Worm (Caenorhabditis elegans) whole organism, late embryonic: Measurements from ENCODE around the gene ZK105.11.

Source experiments
- C38D4.7 ChIP-seq: fragments of 200-800 bp; sonication (Bioruptor generic); optimal IDR thresholded peaks from 2 replicates; lab custom pipeline; 2018; ENCODE audit warnings: mild to moderate bottlenecking, missing genetic modification characterization, moderate library complexity, missing compliant biosample characterization
- F13H6.1 ChIP-seq: sonication (generic microtip); optimal IDR thresholded peaks from 2 replicates; lab custom pipeline; 2016; ENCODE audit warnings: missing genetic modification characterization, missing compliant biosample characterization
- K02D7.2 ChIP-seq: sonication (generic microtip); optimal IDR thresholded peaks from 2 replicates; lab custom pipeline; 2017; ENCODE audit warnings: mild to moderate bottlenecking, missing genetic modification characterization, missing compliant biosample characterization
- K09A11.1 ChIP-seq: sonication (generic microtip); optimal IDR thresholded peaks from 2 replicates; lab custom pipeline; 2017; ENCODE audit warnings: antibody characterized with exemption, mild to moderate bottlenecking, missing genetic modification characterization, missing compliant biosample characterization; ENCODE audit not compliant: insufficient read depth
- Y22D7AL.16 ChIP-seq: sonication (generic microtip); optimal IDR thresholded peaks from 2 replicates; lab custom pipeline; 2016; ENCODE audit warnings: missing genetic modification characterization, missing compliant biosample characterization
- ahr-1 ChIP-seq: sonication (generic microtip); optimal IDR thresholded peaks from 2 replicates; lab custom pipeline; 2016; ENCODE audit warnings: missing genetic modification characterization, missing compliant biosample characterization
- ama-1 ChIP-seq: fragments of 150-350 bp; optimal IDR thresholded peaks from 2 replicates; lab custom pipeline; 2014
- ceh-18 ChIP-seq: sonication (generic microtip); optimal IDR thresholded peaks from 2 replicates; lab custom pipeline; 2016; ENCODE audit warnings: missing genetic modification characterization, missing compliant biosample characterization
- ceh-22 ChIP-seq: sonication (generic microtip); optimal IDR thresholded peaks from 2 replicates; lab custom pipeline; 2017; ENCODE audit warnings: missing biosample characterization, missing genetic modification characterization
- ceh-31 ChIP-seq: sonication (generic microtip); optimal IDR thresholded peaks from 2 replicates; lab custom pipeline; 2016; ENCODE audit warnings: missing genetic modification characterization, missing compliant biosample characterization
- ceh-45 ChIP-seq: fragments of 200-800 bp; sonication (Bioruptor generic); IDR thresholded peaks from 2 replicates; pipeline ENCODE4 v1.3.6; 2022; ENCODE audit warnings: missing genetic modification reagents, missing genetic modification characterization, missing compliant biosample characterization
- ceh-9 ChIP-seq: sonication (generic microtip); optimal IDR thresholded peaks from 2 replicates; lab custom pipeline; 2016; ENCODE audit warnings: mild to moderate bottlenecking, missing genetic modification characterization, inconsistent platforms, missing compliant biosample characterization
- che-1 ChIP-seq: sonication (generic microtip); optimal IDR thresholded peaks from 2 replicates; lab custom pipeline; 2016; ENCODE audit warnings: mild to moderate bottlenecking, missing genetic modification characterization, missing compliant biosample characterization
- dve-1 ChIP-seq: sonication (generic microtip); optimal IDR thresholded peaks from 2 replicates; lab custom pipeline; 2017; ENCODE audit warnings: antibody characterized with exemption, mild to moderate bottlenecking, missing genetic modification characterization, missing compliant biosample characterization
- ets-4 ChIP-seq: sonication (generic microtip); optimal IDR thresholded peaks from 2 replicates; lab custom pipeline; 2016; ENCODE audit warnings: missing genetic modification characterization, missing compliant biosample characterization
- eyg-1 ChIP-seq: sonication (generic microtip); optimal IDR thresholded peaks from 2 replicates; lab custom pipeline; 2016; ENCODE audit warnings: missing genotype, missing genetic modification characterization, missing compliant biosample characterization
- fax-1 ChIP-seq: sonication (generic microtip); optimal IDR thresholded peaks from 2 replicates; lab custom pipeline; 2016; ENCODE audit warnings: missing genotype, missing genetic modification characterization, missing compliant biosample characterization
- fkh-10 ChIP-seq: fragments of 150-350 bp; optimal IDR thresholded peaks from 2 replicates; lab custom pipeline; 2014; ENCODE audit warnings: missing biosample characterization, missing genetic modification reagents, missing genetic modification characterization
- hlh-13 ChIP-seq: fragments of 200-800 bp; sonication (Bioruptor generic); optimal IDR thresholded peaks from 2 replicates; lab custom pipeline; 2018; ENCODE audit warnings: mild to moderate bottlenecking, missing genetic modification characterization, missing compliant biosample characterization
- lim-6 ChIP-seq: sonication (generic microtip); optimal IDR thresholded peaks from 2 replicates; lab custom pipeline; 2016; ENCODE audit warnings: missing genetic modification characterization, missing compliant biosample characterization
- lin-11 ChIP-seq: fragments of 200-800 bp; sonication (Bioruptor generic); optimal IDR thresholded peaks from 2 replicates; lab custom pipeline; 2018; ENCODE audit warnings: mild to moderate bottlenecking, missing genetic modification characterization, missing compliant biosample characterization
- madf-2 ChIP-seq: sonication (generic microtip); optimal IDR thresholded peaks from 2 replicates; lab custom pipeline; 2017; ENCODE audit warnings: missing genetic modification characterization, missing compliant biosample characterization
- nhr-232 ChIP-seq: sonication (generic microtip); optimal IDR thresholded peaks from 2 replicates; lab custom pipeline; 2016; ENCODE audit warnings: missing genetic modification characterization, missing compliant biosample characterization
- pat-9 ChIP-seq: fragments of 200-800 bp; sonication (Bioruptor generic); optimal IDR thresholded peaks from 2 replicates; lab custom pipeline; 2018; ENCODE audit warnings: mild to moderate bottlenecking, missing genetic modification characterization, moderate library complexity, missing compliant biosample characterization
- pha-4 ChIP-seq: fragments of 150-350 bp; optimal IDR thresholded peaks from 2 replicates; lab custom pipeline; 2018; ENCODE audit warnings: missing biosample characterization, missing genetic modification reagents, missing genetic modification characterization
- rnt-1 ChIP-seq: sonication (generic microtip); optimal IDR thresholded peaks from 2 replicates; lab custom pipeline; 2016; ENCODE audit warnings: missing genetic modification characterization, missing compliant biosample characterization
- sox-4 ChIP-seq: sonication (generic microtip); optimal IDR thresholded peaks from 2 replicates; lab custom pipeline; 2017; ENCODE audit warnings: mild to moderate bottlenecking, missing genetic modification characterization, inconsistent platforms, missing compliant biosample characterization
- tbx-2 ChIP-seq: sonication (generic microtip); optimal IDR thresholded peaks from 2 replicates; lab custom pipeline; 2016; ENCODE audit warnings: missing genetic modification characterization, missing compliant biosample characterization
- tbx-7 ChIP-seq: sonication (generic microtip); optimal IDR thresholded peaks from 2 replicates; lab custom pipeline; 2016; ENCODE audit warnings: missing genotype, missing genetic modification characterization, missing compliant biosample characterization
- ttx-3 ChIP-seq: sonication (generic microtip); optimal IDR thresholded peaks from 2 replicates; lab custom pipeline; 2016; ENCODE audit warnings: missing genetic modification reagents, missing genetic modification characterization, missing compliant biosample characterization
- unc-42 ChIP-seq: sonication (generic microtip); optimal IDR thresholded peaks from 2 replicates; lab custom pipeline; 2016; ENCODE audit warnings: missing genotype, missing genetic modification characterization, missing compliant biosample characterization
- unc-55 ChIP-seq: sonication (generic microtip); optimal IDR thresholded peaks from 2 replicates; lab custom pipeline; 2017; ENCODE audit warnings: missing biosample characterization, missing genetic modification reagents, missing genetic modification characterization
- zip-5 ChIP-seq: sonication (generic microtip); optimal IDR thresholded peaks from 2 replicates; lab custom pipeline; 2016; ENCODE audit warnings: missing genetic modification characterization, missing compliant biosample characterization

Gene ZK105.11

ce11 chrV:7726202-7726601 lies 17.8 kb upstream of the ZK105.11 start:
- no peak for TF ChIP-seq nhr-232 (tag; lab: Kevin White, UChicago)
- no peak for TF ChIP-seq che-1 (tag; lab: Kevin White, UChicago)
- no peak for TF ChIP-seq fkh-10 (GFP tag; lab: Kevin White, UChicago)

- peak; percentile 18 for TF ChIP-seq unc-42 (tag; lab: Kevin White, UChicago)
- no peak for TF ChIP-seq Y22D7AL.16 (tag; lab: Kevin White, UChicago)
Measured at ce11 chrV:7723967-7724544, 15.6 kb upstream of the ZK105.11 start, which contains the start of the genes ZK105.6 and ZK105.8. TSS of gene ZK105.6 (minus strand) at chrV:7724067. TSS of gene ZK105.8 (plus strand) at chrV:7724494.

ce11 chrV:7721945-7722344 lies 13.5 kb upstream of the ZK105.11 start, which contains the start of gene ZK105.14:
TSS of gene ZK105.14 (minus strand) at chrV:7722045.
- TF ChIP-seq hlh-13 (GFP tag; lab: Kevin White, UChicago) (no peak), ceh-9 (no peak), eyg-1 (tag; lab: Kevin White, UChicago) (no peak), tbx-7 (no peak), fax-1 (tag; lab: Kevin White, UChicago) (no peak), ahr-1 (tag; lab: Kevin White, UChicago) (no peak), lin-11 (tag; lab: Kevin White, UChicago) (no peak), tbx-2 (tag; lab: Kevin White, UChicago) (no peak), pat-9 (tag; lab: Kevin White, UChicago) (no peak), zip-5 (tag; lab: Kevin White, UChicago) (no peak), ets-4 (no peak), ceh-31 (tag; lab: Kevin White, UChicago) (no peak), unc-55 (no peak), K09A11.1 (no peak), sox-4 (tag; lab: Kevin White, UChicago) (no peak), lim-6 (no peak), madf-2 (tag; lab: Kevin White, UChicago) (no peak), pha-4 (tag; lab: Kevin White, UChicago) (no peak)

DNA sequence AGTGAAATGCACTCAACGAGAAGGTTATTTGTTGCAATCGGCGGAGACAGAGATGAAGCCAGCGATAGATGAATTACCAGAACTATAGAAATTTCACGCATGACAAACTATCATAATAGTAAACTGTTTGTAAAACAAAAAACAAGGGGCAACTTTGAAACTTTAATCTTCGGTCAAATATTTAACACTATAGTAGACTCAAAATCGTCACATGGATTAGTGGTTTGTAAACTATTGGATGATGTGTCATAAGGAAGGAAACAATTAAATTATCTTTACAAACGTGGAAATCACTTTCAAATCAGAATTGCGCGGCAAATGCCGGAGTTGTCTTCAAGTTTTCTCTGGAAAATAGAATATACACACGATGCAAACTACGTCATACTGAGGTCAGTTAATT lies 9.2 kb upstream of the ZK105.11 start, which contains the start of gene ZK105.5:
TSS of gene ZK105.5 (minus strand) at position 101 of the 400 bp plus-strand sequence.
- TF ChIP-seq Y22D7AL.16 (tag; lab: Kevin White, UChicago) = no peak
- TF ChIP-seq dve-1 (tag; lab: Kevin White, UChicago) = no peak
- TF ChIP-seq, all 69 proteins: peak for 0

DNA sequence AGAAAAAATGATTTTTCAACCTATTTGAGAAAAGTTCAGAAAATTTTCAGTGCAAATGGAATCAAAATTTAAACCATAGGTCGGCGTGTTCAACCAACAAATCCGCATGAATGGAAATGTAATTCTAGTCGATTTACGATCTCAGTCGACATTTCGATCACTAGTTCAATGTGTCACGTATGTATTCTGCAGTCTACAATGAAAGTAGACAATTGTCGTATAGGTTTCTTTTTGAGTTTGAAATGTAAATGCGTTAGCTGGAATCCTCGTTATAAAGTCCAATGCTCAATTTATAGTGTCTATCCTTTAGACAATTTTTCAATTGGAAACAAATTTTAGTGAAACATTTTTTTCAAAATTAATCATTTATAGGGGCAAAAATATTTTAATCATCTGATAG lies 7.6 kb upstream of the ZK105.11 start, which contains the start of gene ZK105.12:
TSS of gene ZK105.12 (minus strand) at position 101 of the 400 bp plus-strand sequence.
- TF ChIP-seq ceh-18 (tag; lab: Kevin White, UChicago) = no peak
- TF ChIP-seq ceh-22 (tag; lab: Kevin White, UChicago) = no peak
- no peak for TF ChIP-seq ceh-45
- no peak for TF ChIP-seq pha-4 (tag; lab: Kevin White, UChicago)
- no peak for TF ChIP-seq zip-5 (tag; lab: Kevin White, UChicago)
- TF ChIP-seq lin-11 (tag; lab: Kevin White, UChicago) = no peak
- TF ChIP-seq rnt-1 (tag; lab: Kevin White, UChicago) = no peak
- TF ChIP-seq ama-1 (lab: Kevin White, UChicago) = no peak
- no peak for TF ChIP-seq K02D7.2 (tag; lab: Kevin White, UChicago)
- no peak for TF ChIP-seq sox-4 (tag; lab: Kevin White, UChicago)
- TF ChIP-seq tbx-2 (tag; lab: Kevin White, UChicago) = no peak
- no peak for TF ChIP-seq ttx-3 (tag; lab: Kevin White, UChicago)
- TF ChIP-seq hlh-13 (GFP tag; lab: Kevin White, UChicago) = no peak
- no peak for TF ChIP-seq C38D4.7 (GFP tag; lab: Kevin White, UChicago)
- no peak for TF ChIP-seq F13H6.1 (tag; lab: Kevin White, UChicago)
- TF ChIP-seq unc-42 (tag; lab: Kevin White, UChicago) = no peak
- TF ChIP-seq eyg-1 (tag; lab: Kevin White, UChicago) = no peak
